Worm (Caenorhabditis elegans): ENCODE results near the gene F08G12.1.

F08G12.1 gene

ce11 chrX:11252429-11252828, 53.2 kb downstream of the F08G12.1 start (continued):
- TF ChIP-seq mdl-1 (tag; optimal IDR thresholded peaks at IDR 0.05), result peak in 1 of 2 experiments; percentile 60
- TF ChIP-seq irx-1 (tag; optimal IDR thresholded peaks at IDR 0.05), result peak; percentile 12
- TF ChIP-seq mep-1 (tag; optimal IDR thresholded peaks at IDR 0.05), result peak; percentile 43
- no peak for TF ChIP-seq aha-1 (tag; optimal IDR thresholded peaks at IDR 0.05)
- TF ChIP-seq nhr-84 (tag; optimal IDR thresholded peaks at IDR 0.05), result no peak
- no peak for TF ChIP-seq ama-1 (optimal IDR thresholded peaks at IDR 0.05)
- TF ChIP-seq C04F5.9 (tag; optimal IDR thresholded peaks at IDR 0.05), result no peak
- no peak for TF ChIP-seq mef-2 (tag; optimal IDR thresholded peaks at IDR 0.05)
- TF ChIP-seq nhr-76 (tag; optimal IDR thresholded peaks at IDR 0.05), result no peak
- TF ChIP-seq nhr-19 (GFP tag; conservative IDR thresholded peaks at IDR 0.05), result peak; percentile 67
- TF ChIP-seq aly-2 (tag; optimal IDR thresholded peaks at IDR 0.05), result no peak
- peak; percentile 52 for TF ChIP-seq skn-1 (tag; optimal IDR thresholded peaks at IDR 0.05)
- no peak for TF ChIP-seq C34B4.2 (tag; optimal IDR thresholded peaks at IDR 0.05)
- TF ChIP-seq efl-3 (GFP tag; optimal IDR thresholded peaks at IDR 0.05), result no peak
- no peak for TF ChIP-seq nhr-12 (tag; optimal IDR thresholded peaks at IDR 0.05)
- peak; percentile 79 for TF ChIP-seq nhr-85 (tag)
- TF ChIP-seq lin-13 (GFP tag; optimal IDR thresholded peaks at IDR 0.05), result no peak
- TF ChIP-seq grh-1 (GFP tag; IDR thresholded peaks at IDR 0.05), result no peak
- TF ChIP-seq C16A3.4 (tag; optimal IDR thresholded peaks at IDR 0.05), result peak; percentile 79
- peak; percentile 36 to 59 for TF ChIP-seq lsy-2 (tag; optimal IDR thresholded peaks at IDR 0.05)
- peak; percentile 70 for TF ChIP-seq unc-130 (tag; optimal IDR thresholded peaks at IDR 0.05)
- peak; percentile 54 for TF ChIP-seq dsc-1 (tag; optimal IDR thresholded peaks at IDR 0.05)
- no peak for TF ChIP-seq fkh-4 (tag; optimal IDR thresholded peaks at IDR 0.05; ENCODE audit: borderline replicate concordance)
- TF ChIP-seq nhr-20 (tag; optimal IDR thresholded peaks at IDR 0.05), result peak; percentile 65
- no peak for TF ChIP-seq pqm-1 (tag; optimal IDR thresholded peaks at IDR 0.05)
- TF ChIP-seq fkh-10 (GFP tag; optimal IDR thresholded peaks at IDR 0.05), result no peak
- peak; percentile 43; the same call in 1 of the 2 replicates for TF ChIP-seq ceh-88 (GFP tag; IDR thresholded peaks at IDR 0.05)
- TF ChIP-seq nhr-11 (tag; optimal IDR thresholded peaks at IDR 0.05), result no peak
- TF ChIP-seq F16B12.6 (tag; optimal IDR thresholded peaks at IDR 0.05), result no peak
- peak; percentile 74 for TF ChIP-seq nhr-47 (tag; optimal IDR thresholded peaks at IDR 0.05)
- no peak for TF ChIP-seq unc-30 (tag; optimal IDR thresholded peaks at IDR 0.05)
- no peak for TF ChIP-seq tlp-1 (tag; optimal IDR thresholded peaks at IDR 0.05)

All from whole organism, L1 larva.